Worm (Caenorhabditis elegans) whole organism, late embryonic: ENCODE results near the gene lst-2.

Experiments
- ceh-34 ChIP-seq: sonication (generic microtip); optimal IDR thresholded peaks from 2 replicates; lab custom pipeline; 2016; ENCODE audit warnings: mild to moderate bottlenecking, missing genetic modification characterization, missing compliant biosample characterization
- ets-4 ChIP-seq: sonication (generic microtip); optimal IDR thresholded peaks from 2 replicates; lab custom pipeline; 2016; ENCODE audit warnings: missing genetic modification characterization, missing compliant biosample characterization

- TF ChIP-seq ets-4 (tag; lab: Kevin White, UChicago) (no peak), ceh-34 (tag; lab: Kevin White, UChicago) (no peak)
Observed at ce11 chrX:4328816-4329215, 54.4 kb downstream of the lst-2 start, which contains the start of gene C24A8.5.
